Fruit fly (Drosophila melanogaster): ENCODE results near the gene TotC.

The TotC gene

DNA sequence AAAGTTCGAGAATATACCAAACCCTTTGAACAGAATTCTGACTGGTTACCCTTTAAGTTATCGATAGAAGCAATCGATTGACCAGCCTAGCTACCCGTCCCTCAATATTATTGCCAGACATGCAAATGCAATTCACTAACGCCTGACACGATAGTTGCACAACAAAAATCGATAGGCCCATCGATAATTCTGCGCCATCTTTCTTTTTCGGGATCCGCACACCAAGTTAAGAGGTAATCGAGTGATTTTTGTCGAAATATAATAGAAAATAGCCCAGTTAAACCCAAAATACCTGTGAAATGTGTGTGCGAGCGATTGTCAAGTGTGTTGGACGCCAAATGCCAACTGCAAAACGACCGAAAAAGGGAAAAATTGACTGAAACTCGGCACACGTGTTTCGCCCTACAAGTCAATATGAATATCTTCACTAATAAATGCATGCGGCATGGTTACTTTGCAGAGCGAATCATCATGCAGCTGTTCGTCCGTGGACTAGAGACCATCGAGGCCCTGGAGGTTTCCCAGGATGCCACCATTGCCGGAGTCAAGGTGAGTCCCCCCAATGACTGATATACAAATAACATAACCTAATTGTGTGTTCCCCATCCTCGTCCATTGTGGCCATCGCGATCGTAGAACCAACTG, 22.3 kb upstream of the TotC start, which contains the start of gene RpS30 (continued):
- TF ChIP-seq CG12391 (tag; optimal IDR thresholded peaks at IDR 0.05) = peak; percentile 56
- no peak for TF ChIP-seq klu (GFP tag; IDR thresholded peaks at IDR 0.05)
- TF ChIP-seq HmgZ (tag; optimal IDR thresholded peaks at IDR 0.05) = peak; percentile 81
- no peak for TF ChIP-seq Dfd (GFP tag; optimal IDR thresholded peaks at IDR 0.05)
- peak; percentile 95 for TF ChIP-seq tna (GFP tag; IDR thresholded peaks at IDR 0.05; ENCODE audit: partially characterized antibody)
- peak; percentile 25; the same call in 1 of the 2 replicates for TF ChIP-seq E2f1 (GFP tag; IDR thresholded peaks at IDR 0.05)
- TF ChIP-seq Jarid2 (GFP tag; optimal IDR thresholded peaks at IDR 0.05) = peak; percentile 35
- TF ChIP-seq crp (GFP tag; optimal IDR thresholded peaks at IDR 0.05) = peak in 1 of 2 experiments; percentile 16
- TF ChIP-seq zen (tag; optimal IDR thresholded peaks at IDR 0.05) = peak; percentile 64
- TF ChIP-seq Myb (GFP tag; optimal IDR thresholded peaks at IDR 0.05) = peak; percentile 98
- TF ChIP-seq CG14710 (tag; optimal IDR thresholded peaks at IDR 0.05) = peak; percentile 80
- TF ChIP-seq CG8281 (tag; optimal IDR thresholded peaks at IDR 0.05) = peak; percentile 81
- TF ChIP-seq salm (tag; optimal IDR thresholded peaks at IDR 0.05) = peak; percentile 26
- peak; percentile 94 for TF ChIP-seq chinmo (GFP tag; IDR thresholded peaks at IDR 0.05; ENCODE audit: partially characterized antibody)
- TF ChIP-seq CG32767 (GFP tag; IDR thresholded peaks at IDR 0.05) = 0 out of 2 replicates have a peak, but pooled peaks have one; percentile 11
- TF ChIP-seq disco-r (GFP tag; optimal IDR thresholded peaks at IDR 0.05) = no peak
- TF ChIP-seq scrt (GFP tag; optimal IDR thresholded peaks at IDR 0.05) = peak; percentile 12
- TF ChIP-seq CG4282 (GFP tag; optimal IDR thresholded peaks at IDR 0.05) = peak; percentile 17
- TF ChIP-seq slp2 (GFP tag; optimal IDR thresholded peaks at IDR 0.05) = peak; percentile 15
- peak; percentile 47 for TF ChIP-seq CG8290 (GFP tag; optimal IDR thresholded peaks at IDR 0.05)
- TF ChIP-seq CG8290 (tag; optimal IDR thresholded peaks at IDR 0.05) = peak in 1 of 2 experiments; percentile 87
- no peak for TF ChIP-seq CG7745 (tag; optimal IDR thresholded peaks at IDR 0.05)
- TF ChIP-seq grn (GFP tag; optimal IDR thresholded peaks at IDR 0.05) = no peak
- no peak for TF ChIP-seq otp (GFP tag; IDR thresholded peaks at IDR 0.05)
- TF ChIP-seq sd (tag; optimal IDR thresholded peaks at IDR 0.05) = no peak
- TF ChIP-seq CG12104 (GFP tag; optimal IDR thresholded peaks at IDR 0.05) = peak; percentile 15
- TF ChIP-seq dpn (GFP tag; optimal IDR thresholded peaks at IDR 0.05) = peak; percentile 29 to 46
- no peak for TF ChIP-seq Fer2 (tag; optimal IDR thresholded peaks at IDR 0.05)
- TF ChIP-seq nmo (GFP tag; optimal IDR thresholded peaks at IDR 0.05) = peak; percentile 72
- peak; percentile 20 for TF ChIP-seq CG18011 (GFP tag; optimal IDR thresholded peaks at IDR 0.05)
- peak; percentile 6 for TF ChIP-seq Abd-B (GFP tag; optimal IDR thresholded peaks at IDR 0.05)
- no peak for TF ChIP-seq gt (GFP tag; IDR thresholded peaks at IDR 0.05)
- no peak for TF ChIP-seq al (GFP tag; IDR thresholded peaks at IDR 0.05)
- peak; percentile 59 for TF ChIP-seq Fer1 (GFP tag; optimal IDR thresholded peaks at IDR 0.05)
- peak; percentile 43 for TF ChIP-seq Dad (GFP tag; optimal IDR thresholded peaks at IDR 0.05)
- TF ChIP-seq CG11560 (tag; IDR thresholded peaks at IDR 0.05) = peak; percentile 80; the same call in 2 of the 3 replicates
- TF ChIP-seq CG7271 (tag; optimal IDR thresholded peaks at IDR 0.05) = peak; percentile 5
- TF ChIP-seq CG31365 (tag; optimal IDR thresholded peaks at IDR 0.05) = peak; percentile 22
- TF ChIP-seq Deaf1 (tag; optimal IDR thresholded peaks at IDR 0.05) = no peak
- TF ChIP-seq ap (GFP tag; IDR thresholded peaks at IDR 0.05) = no peak
- TF ChIP-seq vnd (GFP tag; IDR thresholded peaks at IDR 0.05; ENCODE audit: partially characterized antibody) = peak; percentile 94
- peak; percentile 98 for TF ChIP-seq bbx (GFP tag; IDR thresholded peaks at IDR 0.05; ENCODE audit: partially characterized antibody)
- TF ChIP-seq CG10979 (tag; optimal IDR thresholded peaks at IDR 0.05) = peak; percentile 11
- peak; percentile 60 for TF ChIP-seq sug (tag; optimal IDR thresholded peaks at IDR 0.05)
- peak; percentile 26 for TF ChIP-seq CG9609 (GFP tag; optimal IDR thresholded peaks at IDR 0.05)
- peak; percentile 45; the same call in 1 of the 2 replicates for TF ChIP-seq stc (GFP tag; IDR thresholded peaks at IDR 0.05)
- no peak for TF ChIP-seq Side (GFP tag; optimal IDR thresholded peaks at IDR 0.05)
- peak; percentile 41 for TF ChIP-seq CG1792 (GFP tag; optimal IDR thresholded peaks at IDR 0.05)
- peak; percentile 34 for TF ChIP-seq CG10431 (GFP tag; optimal IDR thresholded peaks at IDR 0.05)

Measured in whole organism, embryonic.